Worm (Caenorhabditis elegans) whole organism, L3 larva: Measurements from ENCODE around the gene ttr-30.

ENCODE experiments used
- R02D3.7 ChIP-seq: fragments of 150-350 bp; optimal IDR thresholded peaks from 2 replicates; lab custom pipeline; 2014; ENCODE audit warnings: missing biosample characterization, missing genetic modification characterization
- ama-1 ChIP-seq: fragments of 150-350 bp; optimal IDR thresholded peaks from 2 replicates; lab custom pipeline; 2018
- ceh-16 ChIP-seq: sonication (generic microtip); optimal IDR thresholded peaks from 2 replicates; lab custom pipeline; 2017; ENCODE audit warnings: missing biosample characterization, missing genetic modification characterization
- ceh-82 ChIP-seq: fragments of 150-350 bp; optimal IDR thresholded peaks from 2 replicates; lab custom pipeline; 2014; ENCODE audit warnings: missing biosample characterization, missing genetic modification characterization
- ceh-9 ChIP-seq: sonication (generic microtip); optimal IDR thresholded peaks from 2 replicates; lab custom pipeline; 2018; ENCODE audit warnings: missing biosample characterization, missing genetic modification characterization
- daf-12 ChIP-seq: fragments of 150-350 bp; optimal IDR thresholded peaks from 2 replicates; lab custom pipeline; 2014; ENCODE audit warnings: missing biosample characterization, missing genetic modification reagents, missing genetic modification characterization
- egl-5 ChIP-seq: fragments of 150-350 bp; optimal IDR thresholded peaks from 2 replicates; lab custom pipeline; 2017; ENCODE audit warnings: missing biosample characterization, missing genetic modification reagents, missing genetic modification characterization, inconsistent platforms
- elt-1 ChIP-seq: fragments of 150-350 bp; optimal IDR thresholded peaks from 2 replicates; lab custom pipeline; 2014; ENCODE audit warnings: missing biosample characterization, missing genetic modification characterization
- elt-2 ChIP-seq: sonication (generic microtip); optimal IDR thresholded peaks from 2 replicates; lab custom pipeline; 2016; ENCODE audit warnings: missing genetic modification reagents, mild to moderate bottlenecking, missing genetic modification characterization, missing compliant biosample characterization
- eor-1 ChIP-seq, 2 experiments: fragments of 150-350 bp; optimal IDR thresholded peaks; 2 replicates each; lab custom pipeline; 2014 to 2018; ENCODE audit warnings: missing biosample characterization in 2 of 2, missing genetic modification characterization in 2 of 2
- fkh-10 ChIP-seq: sonication (generic microtip); optimal IDR thresholded peaks from 2 replicates; lab custom pipeline; 2017; ENCODE audit warnings: missing biosample characterization, missing genetic modification reagents, missing genetic modification characterization
- fkh-2 ChIP-seq: fragments of 150-350 bp; optimal IDR thresholded peaks from 2 replicates; lab custom pipeline; 2014; ENCODE audit warnings: missing biosample characterization, missing genetic modification reagents, missing genetic modification characterization
- fos-1 ChIP-seq: fragments of 150-350 bp; optimal IDR thresholded peaks from 2 replicates; lab custom pipeline; 2014; ENCODE audit warnings: missing biosample characterization, missing genetic modification characterization
- hmg-11 ChIP-seq: sonication (generic microtip); optimal IDR thresholded peaks from 2 replicates; lab custom pipeline; 2016; ENCODE audit warnings: missing genetic modification characterization, missing compliant biosample characterization
- jun-1 ChIP-seq: fragments of 150-350 bp; optimal IDR thresholded peaks from 2 replicates; lab custom pipeline; 2014; ENCODE audit warnings: missing biosample characterization, missing genetic modification reagents, missing genetic modification characterization
- lin-15B ChIP-seq: fragments of 150-350 bp; optimal IDR thresholded peaks from 2 replicates; lab custom pipeline; 2014; ENCODE audit warnings: missing biosample characterization, missing genetic modification characterization
- lin-39 ChIP-seq: fragments of 150-350 bp; optimal IDR thresholded peaks from 2 replicates; lab custom pipeline; 2018; ENCODE audit warnings: missing biosample characterization, missing genetic modification reagents, missing genetic modification characterization
- lsy-12 ChIP-seq: sonication (generic microtip); optimal IDR thresholded peaks from 2 replicates; lab custom pipeline; 2016; ENCODE audit warnings: mild to moderate bottlenecking, missing genetic modification characterization, missing compliant biosample characterization
- mdl-1 ChIP-seq: fragments of 150-350 bp; optimal IDR thresholded peaks from 2 replicates; lab custom pipeline; 2014; ENCODE audit warnings: missing biosample characterization, missing genetic modification characterization
- mml-1 ChIP-seq: fragments of 150-350 bp; sonication (generic microtip); optimal IDR thresholded peaks from 3 replicates; lab custom pipeline; 2014; ENCODE audit warnings: missing biosample characterization, missing genetic modification characterization
- nfya-1 ChIP-seq: sonication (generic microtip); optimal IDR thresholded peaks from 2 replicates; lab custom pipeline; 2017; ENCODE audit warnings: missing genetic modification characterization, mild to moderate bottlenecking, missing compliant biosample characterization, antibody characterized with exemption, moderate library complexity; ENCODE audit not compliant: insufficient read depth
- nhr-11 ChIP-seq: fragments of 150-350 bp; optimal IDR thresholded peaks from 2 replicates; lab custom pipeline; 2014; ENCODE audit warnings: missing biosample characterization, missing genetic modification characterization
- nhr-12 ChIP-seq: fragments of 150-350 bp; optimal IDR thresholded peaks from 2 replicates; lab custom pipeline; 2014; ENCODE audit warnings: missing biosample characterization, missing genetic modification characterization
- nhr-23 ChIP-seq: fragments of 150-350 bp; optimal IDR thresholded peaks from 2 replicates; lab custom pipeline; 2014; ENCODE audit warnings: missing biosample characterization, missing genetic modification reagents, missing genetic modification characterization
- nhr-237 ChIP-seq: fragments of 150-350 bp; optimal IDR thresholded peaks from 2 replicates; lab custom pipeline; 2014; ENCODE audit warnings: missing biosample characterization, missing genetic modification characterization
- nhr-25 ChIP-seq: sonication (generic microtip); optimal IDR thresholded peaks from 2 replicates; lab custom pipeline; 2017; ENCODE audit warnings: missing biosample characterization, missing genetic modification characterization
- nhr-28 ChIP-seq: fragments of 150-350 bp; optimal IDR thresholded peaks from 2 replicates; lab custom pipeline; 2014; ENCODE audit warnings: missing biosample characterization, missing genetic modification characterization
- nhr-43 ChIP-seq: sonication (generic microtip); optimal IDR thresholded peaks from 2 replicates; lab custom pipeline; 2016; ENCODE audit warnings: mild to moderate bottlenecking, missing genetic modification characterization, missing compliant biosample characterization; ENCODE audit not compliant: poor library complexity, severe bottlenecking
- nhr-67 ChIP-seq: fragments of 150-350 bp; optimal IDR thresholded peaks from 2 replicates; lab custom pipeline; 2014; ENCODE audit warnings: missing biosample characterization, missing genetic modification characterization
- nhr-76 ChIP-seq: fragments of 150-350 bp; sonication (generic microtip); optimal IDR thresholded peaks from 5 replicates; lab custom pipeline; 2014; ENCODE audit warnings: missing biosample characterization, missing genetic modification characterization
- nhr-77 ChIP-seq: fragments of 150-350 bp; optimal IDR thresholded peaks from 2 replicates; lab custom pipeline; 2014; ENCODE audit warnings: missing biosample characterization, missing genetic modification characterization
- pha-4 ChIP-seq: fragments of 150-350 bp; optimal IDR thresholded peaks from 2 replicates; lab custom pipeline; 2014; ENCODE audit warnings: missing biosample characterization, missing genetic modification reagents, missing genetic modification characterization
- pqm-1 ChIP-seq: fragments of 150-350 bp; optimal IDR thresholded peaks from 2 replicates; lab custom pipeline; 2017; ENCODE audit warnings: missing biosample characterization, missing genetic modification characterization, inconsistent platforms
- sea-2 ChIP-seq: fragments of 150-350 bp; sonication (generic microtip); optimal IDR thresholded peaks from 4 replicates; lab custom pipeline; 2014; ENCODE audit warnings: missing biosample characterization, missing genetic modification reagents, missing genetic modification characterization
- skn-1 ChIP-seq: fragments of 150-350 bp; optimal IDR thresholded peaks from 2 replicates; lab custom pipeline; 2014; ENCODE audit warnings: missing biosample characterization, missing genetic modification characterization
- snpc-4 ChIP-seq: fragments of 150-350 bp; optimal IDR thresholded peaks from 2 replicates; lab custom pipeline; 2014; ENCODE audit warnings: missing biosample characterization, missing genetic modification characterization
- unc-39 ChIP-seq: sonication (generic microtip); optimal IDR thresholded peaks from 4 replicates; lab custom pipeline; 2017; ENCODE audit warnings: missing biosample characterization, missing genetic modification characterization
- unc-62 ChIP-seq: fragments of 150-350 bp; sonication (generic microtip); optimal IDR thresholded peaks from 4 replicates; lab custom pipeline; 2014; ENCODE audit warnings: missing biosample characterization, missing genetic modification reagents, missing genetic modification characterization
- zag-1 ChIP-seq: fragments of 150-350 bp; optimal IDR thresholded peaks from 2 replicates; lab custom pipeline; 2014; ENCODE audit warnings: missing biosample characterization, missing genetic modification characterization
- ztf-11 ChIP-seq: fragments of 150-350 bp; optimal IDR thresholded peaks from 2 replicates; lab custom pipeline; 2014; ENCODE audit warnings: missing biosample characterization, missing genetic modification characterization
- ztf-4 ChIP-seq: fragments of 150-350 bp; optimal IDR thresholded peaks from 2 replicates; lab custom pipeline; 2014; ENCODE audit warnings: missing biosample characterization, missing genetic modification characterization

ttr-30 gene

ce11 chrX:7326967-7327651 is 3.6 kb upstream of the ttr-30 start, which contains the start of gene sng-1:
Gene sng-1 (plus strand): TSS chrX:7327601.
- TF ChIP-seq nhr-28 (no peak), zag-1 (no peak), unc-39 (tag; lab: Kevin White, UChicago) (no peak), unc-62 (GFP tag; lab: Kevin White, UChicago) (no peak), skn-1 (tag; lab: Kevin White, UChicago) (no peak), jun-1 (tag; lab: Kevin White, UChicago) (no peak), ceh-16 (tag; lab: Kevin White, UChicago) (no peak), hmg-11 (tag; lab: Kevin White, UChicago) (peak; percentile 56), nfya-1 (tag; lab: Kevin White, UChicago) (peak; percentile 36), lin-39 (tag; lab: Kevin White, UChicago) (peak; percentile 54), nhr-43 (tag; lab: Kevin White, UChicago) (no peak), sea-2 (GFP tag; lab: Kevin White, UChicago) (no peak), ceh-9 (no peak), ztf-4 (tag; lab: Kevin White, UChicago) (no peak), nhr-77 (tag; lab: Kevin White, UChicago) (no peak), nhr-12 (no peak), nhr-67 (tag; lab: Kevin White, UChicago) (no peak), fos-1 (tag; lab: Kevin White, UChicago) (no peak), egl-5 (tag; lab: Kevin White, UChicago) (no peak), ama-1 (lab: Kevin White, UChicago) (no peak), nhr-11 (tag; lab: Kevin White, UChicago) (no peak), lsy-12 (no peak), fkh-10 (no peak)

DNA sequence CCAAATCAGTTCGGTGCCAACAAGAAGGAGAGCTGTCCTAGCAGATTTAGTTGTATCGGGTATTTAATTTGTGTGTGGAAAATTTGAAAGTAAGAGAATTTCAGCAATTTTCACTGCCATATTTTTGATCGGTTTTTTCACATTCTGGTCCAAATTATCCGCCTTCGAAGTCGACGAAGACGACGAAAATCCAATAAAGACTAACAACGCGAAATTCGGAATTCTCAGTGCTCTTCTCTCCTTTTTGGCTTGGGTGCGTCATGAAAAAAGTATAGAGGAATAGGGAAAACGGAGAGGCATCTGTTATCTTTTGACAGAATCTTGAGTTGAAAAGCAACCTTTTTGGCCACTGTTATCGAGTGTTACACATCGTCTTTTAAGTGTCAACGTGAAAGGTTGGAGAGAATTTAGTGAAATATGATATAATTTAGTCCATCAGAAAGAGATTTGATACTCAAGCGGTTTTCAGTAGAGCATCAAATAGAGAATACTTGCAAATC is 2.6 kb upstream of the ttr-30 start:
- TF ChIP-seq nhr-25 (tag; lab: Kevin White, UChicago) (no peak), unc-62 (GFP tag; lab: Kevin White, UChicago) (peak; percentile 41), elt-1 (tag; lab: Kevin White, UChicago) (peak; percentile 82)

- TF ChIP-seq nhr-25 (tag; lab: Kevin White, UChicago), result peak; percentile 59
- no peak for TF ChIP-seq elt-1 (tag; lab: Kevin White, UChicago)
- TF ChIP-seq nhr-23 (tag; lab: Kevin White, UChicago), result peak; percentile 51
These were observed 1.1 kb upstream of the ttr-30 start, which contains the start of gene ttr-59 for ce11 chrX:7329601-7330000. Gene ttr-59 (plus strand): TSS chrX:7329818.

DNA sequence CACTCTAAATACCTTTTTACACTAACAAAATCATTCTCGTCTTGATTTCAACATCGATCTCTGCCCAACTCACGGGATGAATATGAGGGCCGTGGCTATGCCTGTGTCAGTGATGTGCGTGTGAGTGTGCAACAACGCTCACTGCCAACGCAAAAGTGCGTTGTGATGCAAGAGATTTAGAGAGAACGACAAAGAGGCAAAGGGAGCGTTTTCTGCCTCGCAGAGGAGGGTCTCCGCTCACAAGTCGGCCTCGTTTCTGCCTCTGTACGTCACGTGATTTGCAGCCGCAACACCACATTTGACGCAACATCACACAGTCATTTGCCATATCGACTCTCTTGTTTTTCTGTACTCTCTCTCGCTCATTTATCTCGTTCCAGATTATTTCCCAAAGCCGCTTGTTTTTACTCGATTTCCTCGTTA is 3.6 kb downstream of the ttr-30 start, which contains the start of gene epg-7:
epg-7 (plus strand) TSS at position 413 of the 423 bp plus-strand sequence.
- TF ChIP-seq ceh-9 (no peak), ceh-82 (tag; lab: Kevin White, UChicago) (no peak), daf-12 (tag; lab: Kevin White, UChicago) (no peak), elt-2 (tag; lab: Kevin White, UChicago) (peak; percentile 85), R02D3.7 (tag; lab: Kevin White, UChicago) (peak; percentile 63), nhr-25 (tag; lab: Kevin White, UChicago) (peak; percentile 96), sea-2 (GFP tag; lab: Kevin White, UChicago) (no peak), nhr-12 (no peak), unc-39 (tag; lab: Kevin White, UChicago) (no peak), nhr-77 (tag; lab: Kevin White, UChicago) (no peak), fkh-10 (peak; percentile 3), nhr-28 (no peak), nhr-237 (tag; lab: Kevin White, UChicago) (no peak), unc-62 (GFP tag; lab: Kevin White, UChicago) (peak; percentile 56), skn-1 (tag; lab: Kevin White, UChicago) (peak; percentile 70), nhr-43 (tag; lab: Kevin White, UChicago) (peak; percentile 92), snpc-4 (tag; lab: Kevin White, UChicago) (peak; percentile 66), lin-39 (tag; lab: Kevin White, UChicago) (peak; percentile 99), ceh-16 (tag; lab: Kevin White, UChicago) (no peak), lsy-12 (peak; percentile 90), ama-1 (lab: Kevin White, UChicago) (peak; percentile 57), ztf-4 (tag; lab: Kevin White, UChicago) (peak; percentile 72), fos-1 (tag; lab: Kevin White, UChicago) (peak; percentile 9), elt-1 (tag; lab: Kevin White, UChicago) (peak; percentile 75), hmg-11 (tag; lab: Kevin White, UChicago) (peak; percentile 100), zag-1 (peak; percentile 15), mml-1 (tag; lab: Kevin White, UChicago) (peak; percentile 82), mdl-1 (tag; lab: Kevin White, UChicago) (peak; percentile 77), ztf-11 (no peak), nhr-11 (tag; lab: Kevin White, UChicago) (peak; percentile 82), pqm-1 (peak; percentile 54), nhr-67 (tag; lab: Kevin White, UChicago) (no peak), pha-4 (tag; lab: Kevin White, UChicago) (peak; percentile 93), eor-1 (tag; optimal IDR thresholded peaks at IDR 0.05; lab: Kevin White, UChicago) (no peak), fkh-2 (tag; lab: Kevin White, UChicago) (no peak), jun-1 (tag; lab: Kevin White, UChicago) (peak; percentile 96), lin-15B (tag; lab: Kevin White, UChicago) (peak; percentile 79), nhr-23 (tag; lab: Kevin White, UChicago) (peak; percentile 98), nhr-76 (tag; lab: Kevin White, UChicago) (peak; percentile 60), egl-5 (tag; lab: Kevin White, UChicago) (peak; percentile 96)
